Fruit fly (Drosophila melanogaster) whole organism, adult: Measurements from ENCODE around the gene vari.
A peak's percentile ranks its signal among the peaks of the same experiment; 100 is the strongest.

ENCODE experiments used
- CG11617 ChIP-seq: fragments of 200-800 bp; sonication (Bioruptor generic); optimal IDR thresholded peaks from 2 replicates; lab custom pipeline; 2017; ENCODE audit warnings: mild to moderate bottlenecking, missing biosample characterization, missing genetic modification reagents, missing genetic modification characterization
- CG12768 ChIP-seq: fragments of 200-800 bp; sonication (Bioruptor generic); optimal IDR thresholded peaks from 2 replicates; lab custom pipeline; 2017; ENCODE audit warnings: missing biosample characterization, missing genetic modification characterization, mild to moderate bottlenecking, moderate library complexity, missing genetic modification reagents
- CG14711 ChIP-seq: fragments of 200-800 bp; sonication (Bioruptor generic); optimal IDR thresholded peaks from 2 replicates; lab custom pipeline; 2018; ENCODE audit warnings: missing biosample characterization, mild to moderate bottlenecking, missing genetic modification characterization, moderate library complexity
- CG1620 ChIP-seq: fragments of 200-800 bp; sonication (Bioruptor generic); optimal IDR thresholded peaks from 2 replicates; lab custom pipeline; 2016; ENCODE audit warnings: missing biosample characterization, missing genetic modification characterization
- CG33017 ChIP-seq: fragments of 200-800 bp; sonication (Bioruptor generic); optimal IDR thresholded peaks from 2 replicates; lab custom pipeline; 2018; ENCODE audit warnings: missing biosample characterization, mild to moderate bottlenecking, missing genetic modification characterization, moderate library complexity
- CG5204 ChIP-seq: fragments of 200-800 bp; sonication (Bioruptor generic); optimal IDR thresholded peaks from 2 replicates; lab custom pipeline; 2016; ENCODE audit warnings: missing biosample characterization, missing genetic modification characterization
- CG7045 ChIP-seq: fragments of 200-800 bp; sonication (Bioruptor generic); optimal IDR thresholded peaks from 2 replicates; lab custom pipeline; 2017; ENCODE audit warnings: missing biosample characterization, mild to moderate bottlenecking, missing genetic modification characterization
- CG7101 ChIP-seq: fragments of 200-800 bp; sonication (Bioruptor generic); optimal IDR thresholded peaks from 2 replicates; lab custom pipeline; 2018; ENCODE audit warnings: missing biosample characterization, mild to moderate bottlenecking, missing genetic modification characterization, moderate library complexity
- Clk ChIP-seq: fragments of 200-800 bp; sonication (Bioruptor generic); optimal IDR thresholded peaks from 2 replicates; lab custom pipeline; 2017; ENCODE audit warnings: missing biosample characterization, missing genetic modification characterization
- Crg-1 ChIP-seq: fragments of 200-800 bp; sonication (Bioruptor generic); optimal IDR thresholded peaks from 2 replicates; lab custom pipeline; 2016; ENCODE audit warnings: missing biosample characterization, missing genetic modification characterization
- Hr96 ChIP-seq: fragments of 200-800 bp; sonication (Bioruptor generic); optimal IDR thresholded peaks from 2 replicates; lab custom pipeline; 2016; ENCODE audit warnings: missing biosample characterization, missing genetic modification characterization
- Mnt ChIP-seq: fragments of 200-800 bp; sonication (Bioruptor generic); optimal IDR thresholded peaks from 2 replicates; lab custom pipeline; 2016; ENCODE audit warnings: missing biosample characterization, mild to moderate bottlenecking, missing genetic modification characterization
- bab1 ChIP-seq: fragments of 200-800 bp; sonication (Bioruptor generic); optimal IDR thresholded peaks from 3 replicates; lab custom pipeline; 2019; ENCODE audit warnings: missing biosample characterization, mild to moderate bottlenecking, missing genetic modification characterization, moderate library complexity
- cic ChIP-seq: fragments of 200-800 bp; sonication (Bioruptor generic); optimal IDR thresholded peaks from 2 replicates; lab custom pipeline; 2017; ENCODE audit warnings: missing biosample characterization, mild to moderate bottlenecking, missing genetic modification characterization, moderate library complexity
- cnc ChIP-seq, 2 experiments: fragments of >200 bp; optimal IDR thresholded peaks; 2 replicates each; lab custom pipeline; 2017
- kay ChIP-seq: fragments of 200-800 bp; sonication (Bioruptor generic); peaks from one replicate; lab custom pipeline; 2016; ENCODE audit warnings: missing biosample characterization, missing genetic modification characterization, borderline replicate concordance
- ovo ChIP-seq: fragments of 200-800 bp; sonication (Bioruptor generic); optimal IDR thresholded peaks from 2 replicates; lab custom pipeline; 2016; ENCODE audit warnings: missing biosample characterization, missing genetic modification characterization
- pad ChIP-seq: fragments of 200-800 bp; sonication (Bioruptor generic); optimal IDR thresholded peaks from 3 replicates; lab custom pipeline; 2017; ENCODE audit warnings: missing biosample characterization, missing genetic modification characterization, mild to moderate bottlenecking, moderate library complexity, missing genetic modification reagents
- tj ChIP-seq: fragments of 200-800 bp; sonication (Bioruptor generic); optimal IDR thresholded peaks from 3 replicates; lab custom pipeline; 2017; ENCODE audit warnings: missing biosample characterization, mild to moderate bottlenecking, missing genetic modification characterization, moderate library complexity
- toe ChIP-seq: fragments of 200-800 bp; sonication (Bioruptor generic); optimal IDR thresholded peaks from 2 replicates; lab custom pipeline; 2016; ENCODE audit warnings: missing biosample characterization, missing genetic modification characterization

Gene vari

DNA sequence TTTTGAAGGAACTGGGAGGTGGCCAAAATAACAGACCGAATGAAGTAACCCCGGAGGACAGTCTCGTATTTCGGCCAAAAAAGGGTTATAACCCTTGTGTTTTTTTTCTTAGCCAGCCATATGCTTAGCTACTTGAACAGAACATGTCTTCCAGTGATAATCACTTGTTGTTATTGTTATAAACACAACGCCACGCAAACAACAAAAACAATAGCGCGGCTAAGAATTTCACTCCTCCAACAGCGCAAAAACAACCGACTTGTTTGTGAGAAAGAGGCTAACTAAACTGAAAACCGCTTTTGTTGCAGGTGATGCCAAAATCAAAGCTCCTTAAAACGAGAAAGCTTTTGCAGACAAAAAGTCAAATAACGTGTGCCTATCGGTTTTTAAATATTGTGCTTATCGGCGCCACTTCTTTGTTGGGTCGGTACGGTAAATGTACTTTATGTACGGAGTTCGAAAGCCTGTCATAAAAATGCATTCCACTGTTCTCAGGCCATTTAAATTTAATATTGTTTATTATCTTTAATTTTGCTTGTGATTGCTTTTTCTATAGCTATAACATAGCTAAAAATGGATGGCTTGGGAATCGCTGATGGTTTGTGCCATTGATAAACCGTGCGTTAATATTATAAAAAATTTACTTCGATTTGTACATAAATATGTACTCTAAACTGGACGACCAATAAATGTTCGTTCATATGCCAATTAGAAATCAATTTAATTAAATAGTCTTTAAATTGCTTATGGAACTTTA lies at the start of gene vari:
Gene vari (minus strand): TSS at position 285 of the 757 bp plus-strand sequence.
- TF ChIP-seq CG14711 (tag; lab: Kevin White, UChicago) (no peak), CG1620 (GFP tag; lab: Kevin White, UChicago) (no peak), ovo (GFP tag; lab: Kevin White, UChicago) (no peak), CG33017 (tag; lab: Kevin White, UChicago) (no peak), CG7045 (GFP tag; lab: Kevin White, UChicago) (no peak), toe (GFP tag; lab: Kevin White, UChicago) (peak; percentile 3), kay (GFP tag; lab: Kevin White, UChicago) (no peak), tj (peak; percentile 21), CG5204 (GFP tag; lab: Kevin White, UChicago) (no peak), Crg-1 (no peak), Hr96 (GFP tag; lab: Kevin White, UChicago) (no peak)

DNA sequence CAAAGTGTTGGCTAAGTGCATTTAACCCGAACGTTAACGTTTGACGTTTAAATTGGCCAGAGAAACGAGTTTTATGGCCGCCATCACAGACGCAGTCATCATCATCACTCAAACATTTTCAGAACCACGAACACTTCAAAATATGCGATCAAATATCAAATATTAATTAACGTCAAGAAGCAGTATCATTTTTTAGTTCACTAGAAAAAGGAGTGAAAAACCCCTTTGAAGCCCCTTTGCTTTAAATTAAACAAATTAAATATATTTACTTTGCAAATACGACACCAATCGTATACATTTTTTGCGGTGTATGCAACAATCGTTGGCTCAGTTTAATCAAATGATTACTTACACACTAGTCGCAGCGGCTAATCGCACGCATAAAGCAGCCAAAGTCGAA lies 47.5 kb upstream of the vari start:
- no peak for TF ChIP-seq cic (GFP tag; lab: Kevin White, UChicago)

DNA sequence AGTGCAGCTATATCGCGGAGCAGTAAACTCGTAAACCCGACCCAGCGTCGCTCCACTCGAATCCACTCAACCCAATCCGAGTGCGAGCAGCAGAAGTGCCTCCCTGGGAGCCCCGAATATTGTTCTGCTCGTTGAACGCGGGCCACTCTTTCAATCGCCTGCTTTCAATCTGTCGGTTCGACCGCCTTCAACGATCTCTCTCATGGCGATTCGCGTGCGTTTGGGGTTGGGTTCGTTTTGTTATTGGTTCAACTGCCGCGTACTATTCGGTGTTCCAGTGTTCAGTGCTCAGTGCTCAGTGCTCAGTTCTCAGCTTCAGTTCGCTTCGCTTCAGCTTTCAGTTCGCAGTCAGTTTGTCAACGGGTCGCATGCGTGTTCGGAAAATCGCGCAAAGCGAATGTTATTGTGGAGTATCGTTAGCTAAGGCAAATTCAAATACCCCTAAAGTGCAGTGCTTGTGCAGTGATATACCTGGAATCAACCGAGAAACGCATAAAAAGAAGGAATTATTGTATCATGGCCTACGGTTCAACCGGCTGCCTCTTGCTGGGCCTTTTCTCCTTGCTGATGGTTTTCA lies 43.7 kb upstream of the vari start, which contains the start of gene CG31676:
Gene CG31676 (plus strand): TSS at position 289 of the 577 bp plus-strand sequence.
- TF ChIP-seq toe (GFP tag; lab: Kevin White, UChicago) (no peak), kay (GFP tag; lab: Kevin White, UChicago) (peak; percentile 50)

DNA sequence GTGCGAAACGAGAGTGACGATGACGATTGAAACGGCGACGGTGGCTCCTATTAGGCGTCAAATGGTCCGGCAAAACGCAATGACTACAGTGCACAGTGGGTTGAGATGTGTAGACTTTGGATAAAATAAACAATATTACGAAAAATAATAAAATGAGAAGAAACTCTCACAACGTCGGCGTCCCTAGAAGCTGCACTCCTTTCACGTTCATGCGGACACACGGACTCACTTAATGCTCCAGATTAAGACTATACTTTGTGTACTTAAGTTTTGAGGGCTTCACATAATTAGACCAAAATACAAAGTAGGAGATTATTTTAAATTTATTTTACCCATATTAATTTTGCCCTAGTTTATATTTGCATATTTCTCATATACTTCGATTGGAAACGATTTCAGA lies 43.2 kb upstream of the vari start:
- TF ChIP-seq ovo (GFP tag; lab: Kevin White, UChicago) (no peak), bab1 (GFP tag; lab: Kevin White, UChicago) (no peak), CG7045 (GFP tag; lab: Kevin White, UChicago) (no peak), pad (GFP tag; lab: Kevin White, UChicago) (no peak), toe (GFP tag; lab: Kevin White, UChicago) (no peak), CG7101 (no peak), Mnt (no peak), CG33017 (tag; lab: Kevin White, UChicago) (no peak), CG5204 (GFP tag; lab: Kevin White, UChicago) (no peak), cnc (optimal IDR thresholded peaks at IDR 0.05; lab: Kevin White, UChicago) (no peak), Hr96 (GFP tag; lab: Kevin White, UChicago) (no peak), CG1620 (GFP tag; lab: Kevin White, UChicago) (no peak), kay (GFP tag; lab: Kevin White, UChicago) (no peak), tj (no peak), CG11617 (GFP tag; lab: Kevin White, UChicago) (no peak), CG12768 (GFP tag; lab: Kevin White, UChicago) (no peak)

DNA sequence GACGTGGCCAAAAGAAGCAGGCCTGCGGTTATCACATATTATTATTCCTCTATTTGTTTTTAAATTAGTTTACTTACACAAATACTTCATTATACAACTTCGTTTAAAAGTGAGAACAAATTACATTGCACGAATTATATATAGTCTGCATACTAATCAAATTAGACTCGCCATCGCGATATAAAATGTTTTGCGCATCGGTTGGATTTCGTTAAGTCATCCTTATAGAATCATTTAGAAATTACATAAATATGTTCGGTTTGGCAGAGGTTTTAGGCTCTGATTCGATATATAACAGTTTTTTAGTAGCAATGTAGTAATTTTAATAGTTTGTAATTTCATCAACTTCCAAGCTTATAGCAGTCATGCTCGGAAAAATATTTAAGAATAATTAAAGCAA lies 41.0 kb upstream of the vari start, which contains the start of gene Spn38F:
Gene Spn38F (minus strand): TSS at position 101 of the 400 bp plus-strand sequence.
- no peak for TF ChIP-seq pad (GFP tag; lab: Kevin White, UChicago)
- no peak for TF ChIP-seq CG5204 (GFP tag; lab: Kevin White, UChicago)
- TF ChIP-seq CG14711 (tag; lab: Kevin White, UChicago): no peak
- TF ChIP-seq cic (GFP tag; lab: Kevin White, UChicago): no peak
- no peak for TF ChIP-seq Mnt
- TF ChIP-seq tj: no peak
- TF ChIP-seq toe (GFP tag; lab: Kevin White, UChicago): no peak
- no peak for TF ChIP-seq bab1 (GFP tag; lab: Kevin White, UChicago)
- TF ChIP-seq Clk (GFP tag; lab: Kevin White, UChicago): no peak
- TF ChIP-seq cnc (optimal IDR thresholded peaks at IDR 0.05; lab: Kevin White, UChicago): no peak
- TF ChIP-seq CG12768 (GFP tag; lab: Kevin White, UChicago): no peak
- TF ChIP-seq CG11617 (GFP tag; lab: Kevin White, UChicago): no peak

DNA sequence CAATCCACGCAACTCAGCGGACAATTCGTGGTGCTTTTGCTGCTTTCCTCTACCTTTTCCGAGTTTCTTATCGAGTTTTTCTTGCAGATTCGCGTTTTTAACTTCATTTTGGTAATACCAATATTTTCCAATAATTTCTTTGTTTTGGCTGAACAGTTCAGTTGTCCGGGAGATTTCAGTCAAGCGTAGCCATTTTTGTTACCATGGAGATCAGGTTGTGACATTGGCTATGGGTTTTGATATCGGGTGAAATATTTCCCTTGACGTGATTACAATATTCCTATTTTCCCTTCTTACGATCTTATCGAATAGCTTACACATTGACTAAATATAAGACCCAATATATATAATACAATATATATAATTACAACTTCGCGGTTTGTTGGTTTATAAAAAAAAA lies 38.7 kb upstream of the vari start, which contains the start of gene Oseg5:
Gene Oseg5 (minus strand): TSS at position 340 of the 400 bp plus-strand sequence.
- no peak for TF ChIP-seq CG5204 (GFP tag; lab: Kevin White, UChicago)
- no peak for TF ChIP-seq cic (GFP tag; lab: Kevin White, UChicago)
- TF ChIP-seq CG7101: no peak
- no peak for TF ChIP-seq Crg-1
- no peak for TF ChIP-seq ovo (GFP tag; lab: Kevin White, UChicago)
- TF ChIP-seq CG7045 (GFP tag; lab: Kevin White, UChicago): no peak
- TF ChIP-seq cnc (optimal IDR thresholded peaks at IDR 0.05; lab: Kevin White, UChicago): no peak
- no peak for TF ChIP-seq Hr96 (GFP tag; lab: Kevin White, UChicago)
- TF ChIP-seq kay (GFP tag; lab: Kevin White, UChicago): no peak
- TF ChIP-seq CG1620 (GFP tag; lab: Kevin White, UChicago): no peak
- TF ChIP-seq CG11617 (GFP tag; lab: Kevin White, UChicago): no peak
- TF ChIP-seq pad (GFP tag; lab: Kevin White, UChicago): no peak
- TF ChIP-seq Mnt: no peak
- no peak for TF ChIP-seq CG12768 (GFP tag; lab: Kevin White, UChicago)
- no peak for TF ChIP-seq bab1 (GFP tag; lab: Kevin White, UChicago)
- TF ChIP-seq Clk (GFP tag; lab: Kevin White, UChicago): no peak
- no peak for TF ChIP-seq toe (GFP tag; lab: Kevin White, UChicago)
- no peak for TF ChIP-seq tj
- TF ChIP-seq CG33017 (tag; lab: Kevin White, UChicago): no peak
